Fruit fly (Drosophila melanogaster) whole organism, wandering third instar larva: ENCODE measurements around the gene Tim17b2.

Experiments used
- CG9705 ChIP-seq: fragments of 200-800 bp; sonication (Bioruptor generic); optimal IDR thresholded peaks from 2 replicates; lab custom pipeline; 2018; ENCODE audit warnings: missing biosample characterization, mild to moderate bottlenecking, missing genetic modification characterization
- CrebA ChIP-seq: fragments of 200-800 bp; sonication (Bioruptor generic); optimal IDR thresholded peaks from 2 replicates; lab custom pipeline; 2016; ENCODE audit warnings: missing biosample characterization, mild to moderate bottlenecking, missing genetic modification characterization, borderline replicate concordance
- Dfd ChIP-seq: fragments of >200 bp; optimal IDR thresholded peaks from 2 replicates; lab custom pipeline; 2017; ENCODE audit warnings: missing biosample characterization, missing genetic modification characterization
- Hr83 ChIP-seq: fragments of 200-300 bp; sonication (Bioruptor generic); optimal IDR thresholded peaks from 2 replicates; lab custom pipeline; 2016; ENCODE audit warnings: missing biosample characterization, mild to moderate bottlenecking, missing genetic modification characterization, moderate library complexity; ENCODE audit not compliant: poor library complexity, severe bottlenecking
- Mio ChIP-seq: sonication (Bioruptor generic); optimal IDR thresholded peaks from 2 replicates; lab custom pipeline; 2016; ENCODE audit warnings: missing biosample characterization, missing genetic modification characterization
- Myc ChIP-seq: fragments of >200 bp; optimal IDR thresholded peaks from 2 replicates; lab custom pipeline; 2017
- OdsH ChIP-seq: fragments of 200-800 bp; sonication (Bioruptor generic); optimal IDR thresholded peaks from 2 replicates; lab custom pipeline; 2016; ENCODE audit warnings: missing biosample characterization, mild to moderate bottlenecking, missing genetic modification characterization
- fru ChIP-seq: fragments of 200-800 bp; sonication (Bioruptor generic); optimal IDR thresholded peaks from 3 replicates; lab custom pipeline; 2016; ENCODE audit warnings: missing biosample characterization, mild to moderate bottlenecking, missing genetic modification characterization
- h ChIP-seq: fragments of 200-800 bp; sonication (Bioruptor generic); optimal IDR thresholded peaks from 3 replicates; lab custom pipeline; 2016; ENCODE audit warnings: missing biosample characterization, mild to moderate bottlenecking, missing genetic modification characterization
- pan ChIP-seq: fragments of >200 bp; optimal IDR thresholded peaks from 2 replicates; lab custom pipeline; 2017
- psq ChIP-seq: fragments of 200-800 bp; sonication (Bioruptor generic); optimal IDR thresholded peaks from 3 replicates; lab custom pipeline; 2017; ENCODE audit warnings: missing biosample characterization, mild to moderate bottlenecking, missing genetic modification characterization, moderate library complexity
- usp ChIP-seq: fragments of >200 bp; optimal IDR thresholded peaks from 2 replicates; lab custom pipeline; 2017; ENCODE audit warnings: missing biosample characterization, missing genetic modification characterization
- woc ChIP-seq: sonication (Bioruptor generic); optimal IDR thresholded peaks from 2 replicates; lab custom pipeline; 2016; ENCODE audit warnings: missing biosample characterization, mild to moderate bottlenecking, missing genetic modification characterization

dm6 chr2L:15485626-15486486, 1.3 kb downstream of the Tim17b2 start:
- TF ChIP-seq Mio (no peak), OdsH (GFP tag; lab: Kevin White, UChicago) (no peak), Myc (lab: Kevin White, UChicago) (no peak), psq (no peak), Dfd (GFP tag; lab: Kevin White, UChicago) (no peak), CG9705 (GFP tag; lab: Kevin White, UChicago) (no peak), Hr83 (GFP tag; lab: Kevin White, UChicago) (no peak), CrebA (no peak), pan (lab: Kevin White, UChicago) (no peak), fru (GFP tag; lab: Kevin White, UChicago) (no peak), h (GFP tag; lab: Kevin White, UChicago) (no peak), usp (GFP tag; lab: Kevin White, UChicago) (no peak), woc (GFP tag; lab: Kevin White, UChicago) (no peak)
